Worm (Caenorhabditis elegans): Measurements from ENCODE around the gene enee-1.

The enee-1 gene

ce11 chrII:44740-45139, 20.3 kb downstream of the enee-1 start, which contains the start of gene rpoa-49:
Gene rpoa-49, plus strand, starts transcription at chrII:45040.
- TF ChIP-seq chd-7 (tag; optimal IDR thresholded peaks at IDR 0.05) (no peak), K12H6.12 (tag; optimal IDR thresholded peaks at IDR 0.05) (no peak), bed-1 (GFP tag; IDR thresholded peaks at IDR 0.05) (no peak), egrh-3 (GFP tag; IDR thresholded peaks at IDR 0.05) (no peak), F57C9.4 (tag; optimal IDR thresholded peaks at IDR 0.05) (no peak), hmg-1.2 (GFP tag; IDR thresholded peaks at IDR 0.05) (no peak), snpc-3.4 (tag; optimal IDR thresholded peaks at IDR 0.05) (no peak), hlh-26 (GFP tag; conservative IDR thresholded peaks at IDR 0.05) (no peak), aptf-3 (GFP tag; IDR thresholded peaks at IDR 0.05) (no peak), F49E8.2 (tag; optimal IDR thresholded peaks at IDR 0.05; ENCODE audit: insufficient read depth) (no peak), dpl-1 (GFP tag; optimal IDR thresholded peaks at IDR 0.05) (no peak), F22D6.2 (tag; optimal IDR thresholded peaks at IDR 0.05) (no peak), cebp-2 (GFP tag; IDR thresholded peaks at IDR 0.05) (no peak), C17E4.6 (GFP tag; IDR thresholded peaks at IDR 0.05) (no peak), B0261.1 (tag; optimal IDR thresholded peaks at IDR 0.05) (no peak), snpc-4 (GFP tag; optimal IDR thresholded peaks at IDR 0.05) (no peak), snpc-4 (tag; optimal IDR thresholded peaks at IDR 0.05) (no peak), dox-1 (GFP tag; IDR thresholded peaks at IDR 0.05) (no peak)

ce11 chrII:46116-46515, 21.6 kb downstream of the enee-1 start, which contains the start of gene rpt-4:
Gene rpt-4, minus strand, starts transcription at chrII:46216.
- no peak for TF ChIP-seq sea-2 (GFP tag; IDR thresholded peaks at IDR 0.05)
- TF ChIP-seq F57A8.1 (GFP tag; optimal IDR thresholded peaks at IDR 0.05) = no peak
- TF ChIP-seq lsy-27 (tag; optimal IDR thresholded peaks at IDR 0.05; ENCODE audit: borderline replicate concordance, insufficient read depth) = no peak

ce11 chrII:47280-47679, 22.8 kb downstream of the enee-1 start, which contains the start of gene C23H3.5:
Gene C23H3.5, plus strand, starts transcription at chrII:47580.
- TF ChIP-seq ceh-58 (GFP tag; IDR thresholded peaks at IDR 0.05) (no peak), Y53F4B.3 (GFP tag; IDR thresholded peaks at IDR 0.05) (no peak), mxl-1 (tag; optimal IDR thresholded peaks at IDR 0.05) (no peak), rcor-1 (GFP tag; IDR thresholded peaks at IDR 0.05) (no peak), snpc-1.3 (tag; optimal IDR thresholded peaks at IDR 0.05; ENCODE audit: insufficient read depth) (no peak), B0019.2 (GFP tag; conservative IDR thresholded peaks at IDR 0.05) (no peak), D2030.7 (GFP tag; IDR thresholded peaks at IDR 0.05) (no peak), snpc-4 (GFP tag; optimal IDR thresholded peaks at IDR 0.05) (no peak), snpc-4 (tag; optimal IDR thresholded peaks at IDR 0.05) (no peak), snpc-1.1 (tag; optimal IDR thresholded peaks at IDR 0.05; ENCODE audit: insufficient read depth) (no peak), hrde-1 (tag; optimal IDR thresholded peaks at IDR 0.05; ENCODE audit: borderline replicate concordance) (no peak), lsy-27 (tag; optimal IDR thresholded peaks at IDR 0.05; ENCODE audit: borderline replicate concordance, insufficient read depth) (no peak), hmg-20 (GFP tag; IDR thresholded peaks at IDR 0.05) (no peak), nhr-27 (tag; optimal IDR thresholded peaks at IDR 0.05) (no peak), him-1 (tag; optimal IDR thresholded peaks at IDR 0.05) (no peak)

ce11 chrII:50862-51261, 26.4 kb downstream of the enee-1 start:
- TF ChIP-seq attf-5 (GFP tag; optimal IDR thresholded peaks at IDR 0.05) (peak; percentile 32), hmg-1.2 (GFP tag; IDR thresholded peaks at IDR 0.05) (no peak), nhr-80 (tag; optimal IDR thresholded peaks at IDR 0.05) (peak; percentile 35), zfh-2 (GFP tag; conservative IDR thresholded peaks at IDR 0.05) (no peak)

All from whole organism, young adult.